Fruit fly (Drosophila melanogaster) whole organism, embryonic: Measurements from ENCODE around the gene CG10208.

ENCODE experiments used
- B-H2 ChIP-seq: fragments of 200-800 bp; sonication (Bioruptor generic); optimal IDR thresholded peaks from 2 replicates; lab custom pipeline; 2018; ENCODE audit warnings: missing biosample characterization, mild to moderate bottlenecking, missing genetic modification characterization
- CG11723 ChIP-seq: fragments of 200-800 bp; sonication (Bioruptor generic); optimal IDR thresholded peaks from 2 replicates; lab custom pipeline; 2017; ENCODE audit warnings: missing biosample characterization, mild to moderate bottlenecking, missing genetic modification characterization
- CG6689 ChIP-seq: fragments of 200-800 bp; sonication (Bioruptor generic); IDR thresholded peaks from 2 replicates; pipeline ENCODE4 v1.3.6; 2022; ENCODE audit warnings: missing biosample characterization, missing genetic modification characterization
- Hr3 ChIP-seq: fragments of 200-800 bp; sonication (Bioruptor generic); optimal IDR thresholded peaks from 3 replicates; lab custom pipeline; 2016; ENCODE audit warnings: missing biosample characterization, missing genetic modification characterization
- MTF-1 ChIP-seq: fragments of 200-800 bp; sonication (Bioruptor generic); optimal IDR thresholded peaks from 2 replicates; lab custom pipeline; 2018; ENCODE audit warnings: missing biosample characterization, mild to moderate bottlenecking, missing genetic modification characterization, borderline replicate concordance
- al ChIP-seq: fragments of 200-800 bp; sonication (Bioruptor generic); IDR thresholded peaks from 2 replicates; pipeline ENCODE4 v1.3.6; 2022; ENCODE audit warnings: missing biosample characterization, missing genetic modification characterization
- oc ChIP-seq: fragments of 200-800 bp; sonication (Bioruptor generic); optimal IDR thresholded peaks from 2 replicates; lab custom pipeline; 2018; ENCODE audit warnings: missing biosample characterization, mild to moderate bottlenecking, missing genetic modification characterization, moderate library complexity
- slbo ChIP-seq: fragments of 200-800 bp; sonication (Bioruptor generic); IDR thresholded peaks from 2 replicates; pipeline ENCODE4 v1.3.6; 2022; ENCODE audit warnings: missing biosample characterization, missing genetic modification characterization
- wek ChIP-seq: fragments of 200-800 bp; sonication (Bioruptor generic); optimal IDR thresholded peaks from 3 replicates; lab custom pipeline; 2018; ENCODE audit warnings: missing biosample characterization, mild to moderate bottlenecking, missing genetic modification characterization, moderate library complexity

DNA sequence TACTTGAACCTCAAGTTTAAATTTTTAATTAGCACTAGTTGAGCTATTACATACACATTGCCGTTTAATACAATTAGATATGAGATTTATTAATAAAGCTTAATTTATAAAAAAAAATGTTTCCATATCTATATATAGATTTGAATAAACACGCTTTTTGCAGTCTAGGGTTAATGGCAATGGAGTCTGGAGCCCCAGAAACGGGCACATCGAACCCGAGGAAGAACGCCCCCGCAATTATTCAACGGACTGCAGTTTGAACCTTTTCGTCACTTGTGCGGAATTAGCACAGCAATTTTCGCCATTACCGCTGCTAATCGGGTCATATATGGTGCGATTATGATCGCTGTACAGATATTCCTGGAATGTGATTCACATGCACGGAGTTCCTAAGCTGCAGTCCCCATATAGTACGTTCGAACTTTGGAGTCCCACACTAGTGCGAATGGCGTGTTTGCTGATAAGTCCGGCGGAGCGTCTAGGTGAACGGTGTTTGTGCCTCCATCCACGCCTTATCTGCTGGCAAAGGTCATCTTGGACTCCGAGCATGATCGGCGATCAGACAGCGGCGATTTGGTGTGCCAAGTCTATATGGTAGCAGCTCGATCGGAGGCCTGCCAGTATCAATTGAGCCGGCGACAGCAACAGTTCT is 10.2 kb downstream of the CG10208 start, which contains the start of gene Lsd-1:
- TF ChIP-seq Hr3 (GFP tag; lab: Kevin White, UChicago) = no peak
- TF ChIP-seq B-H2 (GFP tag; lab: Kevin White, UChicago) = no peak
- no peak for TF ChIP-seq oc (tag; lab: Kevin White, UChicago)
- no peak for TF ChIP-seq slbo (GFP tag; lab: Robert Waterston, UW)
- no peak for TF ChIP-seq al (GFP tag; lab: Robert Waterston, UW)
- no peak for TF ChIP-seq wek
- TF ChIP-seq MTF-1 (GFP tag; lab: Kevin White, UChicago) = no peak
- TF ChIP-seq CG11723 = no peak
- TF ChIP-seq CG6689 (GFP tag; lab: Robert Waterston, UW) = no peak
